Worm (Caenorhabditis elegans) whole organism, L3 larva: Measurements from ENCODE around the gene T28D6.5.
A peak's percentile ranks its signal among the peaks of the same experiment; 100 is the strongest.

Experiments
- aly-2 ChIP-seq: fragments of 150-350 bp; optimal IDR thresholded peaks from 2 replicates; lab custom pipeline; 2014; ENCODE audit warnings: missing biosample characterization, missing genetic modification characterization
- ceh-9 ChIP-seq: sonication (generic microtip); optimal IDR thresholded peaks from 2 replicates; lab custom pipeline; 2018; ENCODE audit warnings: missing biosample characterization, missing genetic modification characterization
- egl-5 ChIP-seq: fragments of 150-350 bp; optimal IDR thresholded peaks from 2 replicates; lab custom pipeline; 2017; ENCODE audit warnings: missing biosample characterization, missing genetic modification reagents, missing genetic modification characterization, inconsistent platforms
- elt-3 ChIP-seq, 3 experiments: fragments of 150-350 bp in 1 of 3; sonication (generic microtip) in 2 of 3; optimal IDR thresholded peaks; 2 replicates in 2 of 3; 4 replicates in 1 of 3; lab custom pipeline; 2014 to 2017; ENCODE audit warnings: missing biosample characterization in 3 of 3, missing genetic modification characterization in 3 of 3
- mml-1 ChIP-seq: fragments of 150-350 bp; sonication (generic microtip); optimal IDR thresholded peaks from 3 replicates; lab custom pipeline; 2014; ENCODE audit warnings: missing biosample characterization, missing genetic modification characterization
- nfya-1 ChIP-seq: sonication (generic microtip); optimal IDR thresholded peaks from 2 replicates; lab custom pipeline; 2017; ENCODE audit warnings: missing genetic modification characterization, mild to moderate bottlenecking, missing compliant biosample characterization, antibody characterized with exemption, moderate library complexity; ENCODE audit not compliant: insufficient read depth
- nhr-12 ChIP-seq: fragments of 150-350 bp; optimal IDR thresholded peaks from 2 replicates; lab custom pipeline; 2014; ENCODE audit warnings: missing biosample characterization, missing genetic modification characterization
- nhr-23 ChIP-seq: fragments of 150-350 bp; optimal IDR thresholded peaks from 2 replicates; lab custom pipeline; 2014; ENCODE audit warnings: missing biosample characterization, missing genetic modification reagents, missing genetic modification characterization
- nhr-237 ChIP-seq: fragments of 150-350 bp; optimal IDR thresholded peaks from 2 replicates; lab custom pipeline; 2014; ENCODE audit warnings: missing biosample characterization, missing genetic modification characterization
- nhr-25 ChIP-seq: sonication (generic microtip); optimal IDR thresholded peaks from 2 replicates; lab custom pipeline; 2017; ENCODE audit warnings: missing biosample characterization, missing genetic modification characterization
- pqm-1 ChIP-seq: fragments of 150-350 bp; optimal IDR thresholded peaks from 2 replicates; lab custom pipeline; 2017; ENCODE audit warnings: missing biosample characterization, missing genetic modification characterization, inconsistent platforms
- unc-39 ChIP-seq: sonication (generic microtip); optimal IDR thresholded peaks from 4 replicates; lab custom pipeline; 2017; ENCODE audit warnings: missing biosample characterization, missing genetic modification characterization

DNA sequence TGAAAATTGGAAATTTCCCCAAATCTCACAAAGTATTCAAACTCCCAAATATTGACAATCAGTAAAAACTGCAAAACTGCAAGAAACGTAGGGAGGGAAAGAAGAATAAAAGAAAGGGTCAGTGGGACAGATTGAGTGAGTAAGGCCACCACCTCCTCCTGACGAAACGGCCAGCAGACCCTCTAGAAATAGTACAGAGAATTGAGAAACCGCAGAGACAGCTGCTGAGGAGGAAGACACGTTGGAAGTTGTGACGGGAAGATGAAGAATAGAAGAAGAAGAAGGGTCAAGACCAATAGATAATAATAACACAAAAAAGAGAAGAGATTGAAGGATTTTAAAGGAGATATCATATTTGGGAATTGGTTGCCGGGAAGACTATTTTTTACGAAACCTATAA, 47.1 kb downstream of the T28D6.5 start:
- peak; percentile 55 for TF ChIP-seq nfya-1 (tag; lab: Kevin White, UChicago)
- TF ChIP-seq elt-3 (tag; optimal IDR thresholded peaks at IDR 0.05; lab: Kevin White, UChicago) = no peak
- TF ChIP-seq unc-39 (tag; lab: Kevin White, UChicago) = no peak
- TF ChIP-seq pqm-1 (tag; lab: Kevin White, UChicago) = no peak
- TF ChIP-seq mml-1 = no peak
- TF ChIP-seq nhr-23 (tag; lab: Kevin White, UChicago) = peak; percentile 93
- peak; percentile 34 for TF ChIP-seq nhr-25
- TF ChIP-seq egl-5 (tag; lab: Kevin White, UChicago) = no peak
- no peak for TF ChIP-seq nhr-12 (tag; lab: Kevin White, UChicago)
- TF ChIP-seq aly-2 (tag; lab: Kevin White, UChicago) = no peak
- TF ChIP-seq nhr-237 (tag; lab: Kevin White, UChicago) = no peak
- no peak for TF ChIP-seq ceh-9 (tag; lab: Kevin White, UChicago)
